Worm (Caenorhabditis elegans): ENCODE results near the gene Y53F4B.23.

Y53F4B.23 gene

ce11 chrII:15124193-15124592, at the start of gene Y53F4B.23:
Gene Y53F4B.23 (plus strand): TSS chrII:15124504.
- TF ChIP-seq scrt-1 (GFP tag; IDR thresholded peaks at IDR 0.05) (no peak), hmbx-1 (tag; optimal IDR thresholded peaks at IDR 0.05) (no peak), flt-1 (GFP tag; IDR thresholded peaks at IDR 0.05) (no peak), tbx-11 (GFP tag; IDR thresholded peaks at IDR 0.05) (no peak), hmg-4 (GFP tag; optimal IDR thresholded peaks at IDR 0.05) (no peak), sea-1 (GFP tag; conservative IDR thresholded peaks at IDR 0.05) (no peak), ets-7 (tag; optimal IDR thresholded peaks at IDR 0.05) (no peak), B0310.2 (tag; optimal IDR thresholded peaks at IDR 0.05) (no peak), ama-1 (optimal IDR thresholded peaks at IDR 0.05) (no peak), ceh-13 (GFP tag; optimal IDR thresholded peaks at IDR 0.05) (no peak)

ce11 chrII:15074760-15075159, 49.5 kb upstream of the Y53F4B.23 start:
- TF ChIP-seq B0310.2 (tag; optimal IDR thresholded peaks at IDR 0.05) (no peak), aly-1 (tag; optimal IDR thresholded peaks at IDR 0.05) (no peak), F13C5.2 (tag; optimal IDR thresholded peaks at IDR 0.05) (no peak), flt-1 (GFP tag; IDR thresholded peaks at IDR 0.05) (no peak), tbx-37 (GFP tag; conservative IDR thresholded peaks at IDR 0.05) (no peak), ama-1 (optimal IDR thresholded peaks at IDR 0.05) (no peak)

ce11 chrII:15076778-15077435, 47.4 kb upstream of the Y53F4B.23 start, which contains the start of gene Y53F4B.19:
Gene Y53F4B.19 (plus strand): TSS chrII:15076934.
- TF ChIP-seq hmg-4 (GFP tag; optimal IDR thresholded peaks at IDR 0.05) (no peak), tbx-37 (GFP tag; conservative IDR thresholded peaks at IDR 0.05) (no peak), ama-1 (optimal IDR thresholded peaks at IDR 0.05) (no peak), tra-4 (tag; optimal IDR thresholded peaks at IDR 0.05) (no peak), pes-1 (GFP tag; IDR thresholded peaks at IDR 0.05) (no peak)

ce11 chrII:15080535-15080934, 43.8 kb upstream of the Y53F4B.23 start:
- no peak for TF ChIP-seq sea-1 (GFP tag; conservative IDR thresholded peaks at IDR 0.05)
- no peak for TF ChIP-seq flt-1 (GFP tag; IDR thresholded peaks at IDR 0.05)
- no peak for TF ChIP-seq tbx-11 (GFP tag; IDR thresholded peaks at IDR 0.05)
- TF ChIP-seq tra-4 (tag; optimal IDR thresholded peaks at IDR 0.05) = no peak
- no peak for TF ChIP-seq scrt-1 (GFP tag; IDR thresholded peaks at IDR 0.05)
- no peak for TF ChIP-seq F13C5.2 (tag; optimal IDR thresholded peaks at IDR 0.05)
- TF ChIP-seq ceh-13 (GFP tag; optimal IDR thresholded peaks at IDR 0.05) = no peak
- TF ChIP-seq hmg-4 (GFP tag; optimal IDR thresholded peaks at IDR 0.05) = peak; percentile 58
- TF ChIP-seq ets-7 (tag; optimal IDR thresholded peaks at IDR 0.05) = no peak
- no peak for TF ChIP-seq hmbx-1 (tag; optimal IDR thresholded peaks at IDR 0.05)
- TF ChIP-seq aly-1 (tag; optimal IDR thresholded peaks at IDR 0.05) = no peak
- TF ChIP-seq ceh-36 (tag; optimal IDR thresholded peaks at IDR 0.05) = peak; percentile 21

- TF ChIP-seq hnd-1 (tag; optimal IDR thresholded peaks at IDR 0.05) (no peak), ceh-13 (GFP tag; optimal IDR thresholded peaks at IDR 0.05) (no peak), ets-7 (tag; optimal IDR thresholded peaks at IDR 0.05) (no peak), ceh-36 (tag; optimal IDR thresholded peaks at IDR 0.05) (no peak), sea-1 (GFP tag; conservative IDR thresholded peaks at IDR 0.05) (no peak), B0310.2 (tag; optimal IDR thresholded peaks at IDR 0.05) (no peak), F13C5.2 (tag; optimal IDR thresholded peaks at IDR 0.05) (no peak), aly-1 (tag; optimal IDR thresholded peaks at IDR 0.05) (no peak), tra-4 (tag; optimal IDR thresholded peaks at IDR 0.05) (no peak), tbx-11 (GFP tag; IDR thresholded peaks at IDR 0.05) (no peak), hmbx-1 (tag; optimal IDR thresholded peaks at IDR 0.05) (no peak), flt-1 (GFP tag; IDR thresholded peaks at IDR 0.05) (no peak), ama-1 (optimal IDR thresholded peaks at IDR 0.05) (no peak)
Observed at ce11 chrII:15084170-15084569, 40.1 kb upstream of the Y53F4B.23 start, which contains the start of gene Y53F4B.20. Gene Y53F4B.20 (plus strand): TSS chrII:15084470.

ce11 chrII:15089086-15089895, 35.0 kb upstream of the Y53F4B.23 start:
- TF ChIP-seq pes-1 (GFP tag; IDR thresholded peaks at IDR 0.05) (peak; percentile 57; the same call in 1 of the 2 replicates), ets-7 (tag; optimal IDR thresholded peaks at IDR 0.05) (no peak), tbx-37 (GFP tag; conservative IDR thresholded peaks at IDR 0.05) (peak; percentile 38; the same call in 1 of the 2 replicates)

ce11 chrII:15089896-15090230, 34.4 kb upstream of the Y53F4B.23 start, which contains the start of gene Y53F4B.21:
Gene Y53F4B.21 (plus strand): TSS chrII:15090180.
- TF ChIP-seq ets-7 (tag; optimal IDR thresholded peaks at IDR 0.05) = no peak
- TF ChIP-seq tra-4 (tag; optimal IDR thresholded peaks at IDR 0.05) = no peak
- TF ChIP-seq aly-1 (tag; optimal IDR thresholded peaks at IDR 0.05) = no peak
- TF ChIP-seq ceh-36 (tag; optimal IDR thresholded peaks at IDR 0.05) = no peak
- TF ChIP-seq hmg-4 (GFP tag; optimal IDR thresholded peaks at IDR 0.05) = no peak
- no peak for TF ChIP-seq tbx-11 (GFP tag; IDR thresholded peaks at IDR 0.05)
- no peak for TF ChIP-seq sea-1 (GFP tag; conservative IDR thresholded peaks at IDR 0.05)
- TF ChIP-seq scrt-1 (GFP tag; IDR thresholded peaks at IDR 0.05) = no peak
- no peak for TF ChIP-seq tbx-37 (GFP tag; conservative IDR thresholded peaks at IDR 0.05)
- no peak for TF ChIP-seq flt-1 (GFP tag; IDR thresholded peaks at IDR 0.05)

ce11 chrII:15096328-15096727, 28.0 kb upstream of the Y53F4B.23 start:
- TF ChIP-seq scrt-1 (GFP tag; IDR thresholded peaks at IDR 0.05) (0 out of 2 replicates have a peak, but pooled peaks have one; percentile 51), pes-1 (GFP tag; IDR thresholded peaks at IDR 0.05) (peak; percentile 12; the same call in 1 of the 2 replicates)

Measured in whole organism, early embryonic.